Worm (Caenorhabditis elegans) whole organism, midembryonic: ENCODE data around the gene ceh-62.

Source experiments
- T22C8.4 ChIP-seq: fragments of 200-800 bp; sonication (Bioruptor generic); IDR thresholded peaks from 2 replicates; pipeline ENCODE4 v1.3.6; 2022; ENCODE audit warnings: missing genetic modification characterization, missing compliant biosample characterization
- ztf-23 ChIP-seq: fragments of 200-800 bp; sonication (Bioruptor generic); IDR thresholded peaks from 2 replicates; pipeline ENCODE4 v1.3.6; 2022; ENCODE audit warnings: missing genetic modification reagents, missing genetic modification characterization, missing compliant biosample characterization

ce11 chrII:10783201-10783962, 22.2 kb upstream of the ceh-62 start, which contains the start of gene ect-2:
- TF ChIP-seq ztf-23 (GFP tag; lab: Robert Waterston, UW) (no peak), T22C8.4 (GFP tag; lab: Robert Waterston, UW) (no peak)
